Fruit fly (Drosophila melanogaster): Measurements from ENCODE around the gene CG12025.

DNA sequence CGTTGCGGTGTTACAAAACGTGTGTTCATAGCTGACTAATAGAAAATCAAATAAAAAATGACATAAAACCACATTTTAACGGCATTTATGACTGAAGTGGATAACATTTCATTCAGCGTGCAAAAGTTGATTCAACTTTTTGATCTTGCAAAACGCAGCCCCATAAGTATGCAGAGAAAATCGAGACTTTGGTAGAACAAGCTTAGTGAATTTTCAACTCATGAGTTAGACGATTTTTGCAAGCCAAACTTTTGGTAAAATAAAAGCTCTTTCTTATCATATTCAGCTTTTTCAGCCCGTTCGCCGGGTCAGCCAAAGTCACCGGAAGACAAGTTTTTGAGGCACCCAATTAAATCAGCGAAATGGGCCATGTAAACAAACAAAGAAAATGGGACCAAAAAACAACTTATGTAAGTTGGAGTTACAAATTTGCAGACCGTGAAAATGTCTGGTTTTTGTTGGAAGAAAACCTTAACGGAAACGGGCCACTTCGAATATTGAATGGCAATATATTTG lies 33.4 kb upstream of the CG12025 start, which contains the start of gene Cpr62Ba:
- TF ChIP-seq brk (GFP tag; optimal IDR thresholded peaks at IDR 0.05) (no peak), Dfd (GFP tag; optimal IDR thresholded peaks at IDR 0.05) (no peak), Sp1 (GFP tag; optimal IDR thresholded peaks at IDR 0.05) (no peak), Mio (GFP tag; optimal IDR thresholded peaks at IDR 0.05) (no peak), HLH106 (tag; optimal IDR thresholded peaks at IDR 0.05) (no peak), dl (GFP tag; optimal IDR thresholded peaks at IDR 0.05; ENCODE audit: insufficient read depth in 1 of 2, partially characterized antibody in 2 of 2) (no peak), jim (GFP tag; optimal IDR thresholded peaks at IDR 0.05) (no peak), psq (GFP tag; optimal IDR thresholded peaks at IDR 0.05) (no peak), sage (GFP tag; optimal IDR thresholded peaks at IDR 0.05) (no peak), h (GFP tag; optimal IDR thresholded peaks at IDR 0.05) (no peak), br (GFP tag; optimal IDR thresholded peaks at IDR 0.05) (no peak), Rel (GFP tag; optimal IDR thresholded peaks at IDR 0.05) (no peak), Rel (tag; optimal IDR thresholded peaks at IDR 0.05) (no peak), dmrt93B (GFP tag; optimal IDR thresholded peaks at IDR 0.05) (no peak), Dif (GFP tag; optimal IDR thresholded peaks at IDR 0.05; ENCODE audit: partially characterized antibody) (no peak)

Data from whole organism, wandering third instar larva.